Worm (Caenorhabditis elegans) whole organism, midembryonic: Measurements from ENCODE around the gene C50D2.1.

Source experiments
- T22C8.4 ChIP-seq: fragments of 200-800 bp; sonication (Bioruptor generic); IDR thresholded peaks from 2 replicates; pipeline ENCODE4 v1.3.6; 2022; ENCODE audit warnings: missing genetic modification characterization, missing compliant biosample characterization
- cog-1 ChIP-seq: sonication (generic microtip); optimal IDR thresholded peaks from 2 replicates; lab custom pipeline; 2016; ENCODE audit warnings: missing genetic modification characterization, missing compliant biosample characterization
- flt-1 ChIP-seq: fragments of 200-800 bp; sonication (Bioruptor generic); IDR thresholded peaks from 2 replicates; pipeline ENCODE4 v1.3.6; 2022; ENCODE audit warnings: missing genetic modification characterization, missing compliant biosample characterization
- ref-1 ChIP-seq: fragments of 200-800 bp; sonication (Bioruptor generic); conservative IDR thresholded peaks from 2 replicates; pipeline ENCODE4 v1.3.6; 2022; ENCODE audit warnings: missing genetic modification reagents, missing genetic modification characterization, missing compliant biosample characterization

DNA sequence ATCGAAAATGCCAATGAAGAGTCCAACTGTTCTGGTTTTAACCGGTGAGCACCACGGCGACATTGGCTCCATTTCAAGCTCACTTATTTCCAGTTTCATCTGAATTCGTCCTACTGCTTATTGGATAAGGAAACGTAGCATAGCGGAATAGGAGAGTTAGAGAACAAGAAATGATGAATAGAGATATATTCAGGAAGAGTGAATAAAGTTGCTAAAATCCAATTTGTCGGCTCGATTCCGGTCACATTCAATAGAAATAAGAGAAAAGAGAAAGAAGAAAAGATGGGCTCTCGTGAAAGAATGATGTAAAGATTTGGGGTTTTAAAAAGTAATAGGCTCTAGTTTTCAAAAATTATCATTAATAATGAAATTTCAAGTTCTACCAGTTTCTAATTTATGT is 38.0 kb upstream of the C50D2.1 start:
- TF ChIP-seq flt-1 (GFP tag; lab: Robert Waterston, UW) = no peak
- TF ChIP-seq cog-1 (tag; lab: Kevin White, UChicago) = no peak
- TF ChIP-seq ref-1 (GFP tag; lab: Robert Waterston, UW) = no peak
- no peak for TF ChIP-seq T22C8.4 (GFP tag; lab: Robert Waterston, UW)
